Fruit fly (Drosophila melanogaster) whole organism, pupa: Measurements from ENCODE around the gene aqrs.
"Not testable (repeated sequence)": the region's sequence is repeated elsewhere in the genome, so short reads cannot be mapped to it uniquely, and the experiment has no call there.

ENCODE experiments used
- CG10348 ChIP-seq: fragments of 200-800 bp; sonication (Bioruptor generic); IDR thresholded peaks from 2 replicates; pipeline ENCODE4 v1.3.6; 2022; ENCODE audit warnings: missing biosample characterization, missing genetic modification characterization
- CG12605 ChIP-seq: fragments of 200-800 bp; sonication (Bioruptor generic); IDR thresholded peaks from 2 replicates; pipeline ENCODE4 v1.3.6; 2022; ENCODE audit warnings: missing biosample characterization, missing genetic modification characterization
- CG13204 ChIP-seq: fragments of 200-800 bp; sonication (Bioruptor generic); optimal IDR thresholded peaks from 2 replicates; lab custom pipeline; 2018; ENCODE audit warnings: missing biosample characterization, mild to moderate bottlenecking, missing genetic modification characterization, moderate library complexity
- CG14655 ChIP-seq: fragments of 200-800 bp; sonication (Bioruptor generic); optimal IDR thresholded peaks from 3 replicates; lab custom pipeline; 2017; ENCODE audit warnings: mild to moderate bottlenecking, missing biosample characterization, missing genetic modification reagents, missing genetic modification characterization
- CG15710 ChIP-seq: fragments of 200-800 bp; sonication (Bioruptor generic); optimal IDR thresholded peaks from 2 replicates; lab custom pipeline; 2018; ENCODE audit warnings: missing biosample characterization, mild to moderate bottlenecking, missing genetic modification characterization, moderate library complexity
- CG17806 ChIP-seq: fragments of 200-800 bp; sonication (Bioruptor generic); optimal IDR thresholded peaks from 2 replicates; lab custom pipeline; 2018; ENCODE audit warnings: missing biosample characterization, mild to moderate bottlenecking, missing genetic modification characterization, moderate library complexity
- CG32121 ChIP-seq: fragments of 200-800 bp; sonication (Bioruptor generic); IDR thresholded peaks from 2 replicates; pipeline ENCODE4 v1.3.6; 2022; ENCODE audit warnings: missing biosample characterization, missing genetic modification characterization
- CG34367 ChIP-seq: fragments of 200-800 bp; sonication (Bioruptor generic); optimal IDR thresholded peaks from 2 replicates; lab custom pipeline; 2018; ENCODE audit warnings: missing biosample characterization, mild to moderate bottlenecking, missing genetic modification characterization
- CG4496 ChIP-seq: fragments of 200-800 bp; sonication (Bioruptor generic); IDR thresholded peaks from 3 replicates; pipeline ENCODE4 v1.3.6; 2022; ENCODE audit warnings: missing biosample characterization, missing genetic modification characterization
- CG8159 ChIP-seq: fragments of 200-800 bp; sonication (Bioruptor generic); optimal IDR thresholded peaks from 3 replicates; lab custom pipeline; 2018; ENCODE audit warnings: missing biosample characterization, mild to moderate bottlenecking, missing genetic modification characterization, moderate library complexity
- CG8301 ChIP-seq: fragments of 200-800 bp; sonication (Bioruptor generic); optimal IDR thresholded peaks from 2 replicates; lab custom pipeline; 2018; ENCODE audit warnings: missing biosample characterization, mild to moderate bottlenecking, missing genetic modification characterization
- CG9948 ChIP-seq: fragments of 200-800 bp; sonication (Bioruptor generic); optimal IDR thresholded peaks from 2 replicates; lab custom pipeline; 2018; ENCODE audit warnings: missing biosample characterization, mild to moderate bottlenecking, missing genetic modification characterization, moderate library complexity
- D1 ChIP-seq: fragments of 200-800 bp; sonication (Bioruptor generic); optimal IDR thresholded peaks from 2 replicates; lab custom pipeline; 2018; ENCODE audit warnings: missing biosample characterization, mild to moderate bottlenecking, missing genetic modification characterization, moderate library complexity
- EcR ChIP-seq: fragments of 200-800 bp; sonication (Bioruptor generic); optimal IDR thresholded peaks from 3 replicates; lab custom pipeline; 2019; ENCODE audit warnings: missing biosample characterization, missing genetic modification characterization, mild to moderate bottlenecking, moderate library complexity, missing genetic modification reagents
- Ets98B ChIP-seq: fragments of 200-800 bp; sonication (Bioruptor generic); IDR thresholded peaks from 2 replicates; pipeline ENCODE4 v1.3.6; 2022; ENCODE audit warnings: missing biosample characterization, missing genetic modification characterization
- Pif1A ChIP-seq: fragments of 200-800 bp; sonication (Bioruptor generic); optimal IDR thresholded peaks from 3 replicates; lab custom pipeline; 2016; ENCODE audit warnings: missing biosample characterization, missing genetic modification characterization
- Pif1B ChIP-seq: fragments of 200-800 bp; sonication (Bioruptor generic); optimal IDR thresholded peaks from 3 replicates; lab custom pipeline; 2016; ENCODE audit warnings: missing biosample characterization, missing genetic modification characterization
- Snoo ChIP-seq: fragments of 200-800 bp; sonication (Bioruptor generic); optimal IDR thresholded peaks from 3 replicates; lab custom pipeline; 2017; ENCODE audit warnings: missing biosample characterization, mild to moderate bottlenecking, missing genetic modification characterization, inconsistent platforms
- fd96Ca ChIP-seq: fragments of 200-800 bp; sonication (Bioruptor generic); IDR thresholded peaks from 3 replicates; pipeline ENCODE4 v1.3.6; 2022; ENCODE audit warnings: missing biosample characterization, missing genetic modification characterization
- gl ChIP-seq: fragments of 200-800 bp; sonication (Bioruptor generic); optimal IDR thresholded peaks from 2 replicates; lab custom pipeline; 2018; ENCODE audit warnings: missing biosample characterization, mild to moderate bottlenecking, missing genetic modification characterization
- rn ChIP-seq: fragments of 200-800 bp; sonication (Bioruptor generic); IDR thresholded peaks from 2 replicates; pipeline ENCODE4 v1.3.6; 2022; ENCODE audit warnings: missing biosample characterization, missing genetic modification characterization

Gene aqrs

DNA sequence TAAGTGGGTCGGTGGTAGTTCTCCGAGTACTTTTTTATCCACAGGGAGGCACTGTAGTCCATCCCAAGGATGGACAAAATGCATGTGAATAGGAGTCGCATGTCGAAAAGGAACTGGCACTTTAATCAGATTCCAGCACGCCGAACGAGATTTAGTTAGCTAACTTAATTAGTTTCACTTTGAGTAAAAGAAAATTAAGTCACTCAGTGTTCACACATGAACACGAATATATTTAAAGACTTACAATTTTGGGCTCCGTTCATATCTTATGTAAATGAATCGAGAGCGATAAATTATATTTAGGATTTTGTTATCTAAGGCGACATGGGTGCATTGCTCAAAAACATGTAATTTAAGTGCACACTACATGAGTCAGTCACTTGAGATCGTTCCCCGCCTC, at the start of gene aqrs:
Gene aqrs, minus strand, starts transcription at position 101 of the 400 bp plus-strand sequence.
- not testable (repeated sequence) for TF ChIP-seq CG34367 (tag; lab: Kevin White, UChicago); gl; CG13204 (GFP tag; lab: Kevin White, UChicago)

DNA sequence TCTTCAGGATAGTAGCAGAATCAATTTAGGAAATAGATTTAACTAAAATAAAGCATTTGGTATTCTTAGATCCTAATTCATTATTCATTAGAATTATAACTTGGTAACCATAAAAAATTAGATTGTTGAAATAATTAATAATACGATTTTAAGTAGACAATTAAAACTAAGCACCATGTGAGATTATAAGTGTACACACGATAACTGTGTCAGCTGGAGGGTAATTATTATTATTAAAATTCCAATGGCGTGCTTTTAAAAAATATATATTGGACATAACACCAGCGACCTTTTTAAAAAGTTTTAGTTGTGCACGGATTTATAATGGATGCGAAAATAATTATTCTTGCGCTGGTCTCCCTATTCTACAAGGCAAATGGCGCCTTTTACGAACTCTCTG, 48.4 kb upstream of the aqrs start, which contains the start of gene CheB98a:
Gene CheB98a, plus strand, starts transcription at position 301 of the 400 bp plus-strand sequence.
- TF ChIP-seq rn (no peak), CG12605 (GFP tag; lab: Robert Waterston, UW) (no peak), CG8159 (tag; lab: Kevin White, UChicago) (no peak), CG8301 (tag; lab: Kevin White, UChicago) (no peak), D1 (tag; lab: Kevin White, UChicago) (no peak), Ets98B (GFP tag; lab: Robert Waterston, UW) (no peak), Pif1B (GFP tag; lab: Kevin White, UChicago) (no peak), CG9948 (tag; lab: Kevin White, UChicago) (no peak), CG14655 (no peak), CG34367 (tag; lab: Kevin White, UChicago) (no peak), CG4496 (GFP tag; lab: Robert Waterston, UW) (no peak), CG17806 (tag; lab: Kevin White, UChicago) (no peak), CG13204 (GFP tag; lab: Kevin White, UChicago) (no peak)

DNA sequence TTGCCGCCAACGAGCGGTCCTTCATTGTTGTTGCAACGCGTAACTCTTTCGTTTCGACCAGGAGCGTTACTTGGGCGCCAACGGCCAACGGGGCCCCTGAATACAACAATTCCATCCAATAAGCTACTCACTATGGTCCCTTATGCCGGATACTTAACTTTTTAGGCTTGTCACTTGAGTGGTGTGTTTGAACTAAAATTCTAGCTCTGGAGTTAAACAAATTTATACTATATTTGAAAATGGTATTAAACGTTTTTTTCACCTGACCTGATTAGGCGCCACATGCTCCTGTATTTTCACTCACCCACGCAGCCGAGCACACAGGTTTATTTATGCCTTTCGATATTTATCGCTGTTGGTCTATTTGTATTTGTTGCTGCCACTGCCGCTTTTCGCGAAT, 47.1 kb upstream of the aqrs start:
- TF ChIP-seq CG15710 (tag; lab: Kevin White, UChicago) = peak; percentile 47
- TF ChIP-seq CG14655 = no peak
- no peak for TF ChIP-seq fd96Ca (GFP tag; lab: Robert Waterston, UW)
- peak; percentile 34 for TF ChIP-seq Pif1A

DNA sequence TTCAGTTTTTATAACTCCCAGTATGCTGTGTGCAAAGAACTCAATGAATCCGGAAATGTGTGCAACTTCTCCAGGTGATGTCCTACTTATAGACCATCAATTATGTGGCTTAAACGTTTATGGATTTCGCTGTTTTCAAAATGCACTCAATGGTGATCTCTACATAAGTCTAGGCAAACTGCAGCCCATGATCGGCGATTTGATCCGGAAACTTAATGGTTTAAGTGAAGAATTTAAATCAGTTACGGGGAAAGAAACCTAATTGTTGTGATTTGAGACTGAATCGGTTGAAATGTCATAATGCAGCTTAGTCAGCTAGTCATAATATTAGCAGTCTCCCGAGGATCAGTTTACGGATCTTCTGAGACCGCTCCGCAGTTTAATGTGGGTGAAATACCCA, 32.2 kb upstream of the aqrs start, which contains the start of gene intr:
Gene intr, plus strand, starts transcription at position 301 of the 400 bp plus-strand sequence.
- TF ChIP-seq rn = no peak
- TF ChIP-seq gl = no peak
- TF ChIP-seq CG10348 (GFP tag; lab: Robert Waterston, UW) = no peak
- TF ChIP-seq EcR (GFP tag; lab: Kevin White, UChicago) = no peak
- TF ChIP-seq CG13204 (GFP tag; lab: Kevin White, UChicago) = no peak
- no peak for TF ChIP-seq CG17806 (tag; lab: Kevin White, UChicago)
- TF ChIP-seq CG8159 (tag; lab: Kevin White, UChicago) = no peak
- no peak for TF ChIP-seq CG8301 (tag; lab: Kevin White, UChicago)
- no peak for TF ChIP-seq CG9948 (tag; lab: Kevin White, UChicago)
- TF ChIP-seq CG32121 (GFP tag; lab: Robert Waterston, UW) = no peak
- no peak for TF ChIP-seq Ets98B (GFP tag; lab: Robert Waterston, UW)
- no peak for TF ChIP-seq CG12605 (GFP tag; lab: Robert Waterston, UW)
- TF ChIP-seq Pif1B (GFP tag; lab: Kevin White, UChicago) = no peak
- TF ChIP-seq CG14655 = no peak
- no peak for TF ChIP-seq CG15710 (tag; lab: Kevin White, UChicago)
- TF ChIP-seq CG4496 (GFP tag; lab: Robert Waterston, UW) = no peak
- TF ChIP-seq Pif1A = no peak

DNA sequence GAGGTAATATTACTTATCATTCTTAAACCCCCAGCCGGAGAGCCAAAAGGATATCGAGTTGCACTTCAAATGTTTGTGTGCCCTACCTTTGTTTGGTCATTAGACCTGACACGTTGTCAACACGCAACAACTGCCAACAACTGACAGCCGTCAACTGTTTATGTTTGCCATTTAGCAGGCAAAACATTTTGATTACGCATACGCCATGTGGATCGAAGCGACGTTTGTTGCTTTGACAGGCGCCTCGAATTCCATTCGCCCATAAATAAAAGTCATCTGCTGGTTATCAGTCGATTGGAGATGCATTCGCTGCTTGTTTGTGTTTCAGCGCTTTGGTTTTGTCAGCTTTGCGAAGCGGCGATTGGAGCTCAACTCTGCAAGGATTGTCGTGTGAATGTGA, 31.3 kb upstream of the aqrs start, which contains the start of gene CG34295:
Gene CG34295, plus strand, starts transcription at position 301 of the 400 bp plus-strand sequence.
- TF ChIP-seq D1 (tag; lab: Kevin White, UChicago) = no peak
- no peak for TF ChIP-seq CG8301 (tag; lab: Kevin White, UChicago)
- TF ChIP-seq Snoo (tag; lab: Kevin White, UChicago) = no peak
- TF ChIP-seq CG17806 (tag; lab: Kevin White, UChicago) = no peak
- no peak for TF ChIP-seq CG32121 (GFP tag; lab: Robert Waterston, UW)
- no peak for TF ChIP-seq Pif1B (GFP tag; lab: Kevin White, UChicago)
- no peak for TF ChIP-seq fd96Ca (GFP tag; lab: Robert Waterston, UW)
- no peak for TF ChIP-seq EcR (GFP tag; lab: Kevin White, UChicago)
- no peak for TF ChIP-seq CG10348 (GFP tag; lab: Robert Waterston, UW)
- TF ChIP-seq CG12605 (GFP tag; lab: Robert Waterston, UW) = no peak

DNA sequence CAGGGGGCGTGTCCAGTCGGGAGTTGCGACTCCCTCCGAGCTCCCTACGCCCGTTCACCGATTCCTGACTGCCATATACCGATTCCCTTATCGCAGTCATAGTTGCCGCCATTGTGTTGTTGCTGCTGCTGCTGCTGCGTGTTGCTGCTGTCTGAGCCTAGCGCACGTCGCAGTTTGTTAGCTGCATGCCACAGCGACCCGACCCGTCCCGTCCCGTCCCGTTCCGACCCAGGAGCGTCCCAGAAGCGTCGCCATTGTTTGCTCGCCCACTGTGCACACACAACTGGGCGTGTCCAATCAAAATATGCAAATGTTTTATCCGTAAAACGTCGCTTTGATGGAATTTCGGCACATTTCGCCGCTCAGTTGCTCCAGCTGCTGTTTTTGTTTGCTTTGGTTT, 17.7 kb upstream of the aqrs start:
- TF ChIP-seq CG14655 (no peak), gl (no peak), Snoo (tag; lab: Kevin White, UChicago) (no peak), CG32121 (GFP tag; lab: Robert Waterston, UW) (no peak), CG9948 (tag; lab: Kevin White, UChicago) (no peak), CG12605 (GFP tag; lab: Robert Waterston, UW) (no peak), CG17806 (tag; lab: Kevin White, UChicago) (no peak), CG15710 (tag; lab: Kevin White, UChicago) (no peak), Pif1A (no peak), rn (no peak), CG13204 (GFP tag; lab: Kevin White, UChicago) (no peak), Pif1B (GFP tag; lab: Kevin White, UChicago) (no peak), Ets98B (GFP tag; lab: Robert Waterston, UW) (no peak), CG34367 (tag; lab: Kevin White, UChicago) (no peak), CG8301 (tag; lab: Kevin White, UChicago) (no peak)
